Fruit fly (Drosophila melanogaster) whole organism, prepupa: ENCODE results near the gene elg1.

Source experiments
- CG10631 ChIP-seq: fragments of 200-800 bp; sonication (Bioruptor generic); optimal IDR thresholded peaks from 2 replicates; lab custom pipeline; 2016; ENCODE audit warnings: missing biosample characterization, missing genetic modification characterization
- CG11294 ChIP-seq: fragments of 200-800 bp; sonication (Bioruptor generic); IDR thresholded peaks from 2 replicates; pipeline ENCODE4 v1.3.6; 2022; ENCODE audit warnings: missing biosample characterization, missing genetic modification characterization
- CG16779 ChIP-seq: fragments of 200-800 bp; sonication (Bioruptor generic); optimal IDR thresholded peaks from 3 replicates; lab custom pipeline; 2017; ENCODE audit warnings: missing biosample characterization, mild to moderate bottlenecking, missing genetic modification characterization
- CG34406 ChIP-seq: fragments of 200-800 bp; sonication (Bioruptor generic); optimal IDR thresholded peaks from 3 replicates; lab custom pipeline; 2016; ENCODE audit warnings: missing biosample characterization, missing genetic modification characterization
- CG6276 ChIP-seq: fragments of 200-800 bp; sonication (Bioruptor generic); optimal IDR thresholded peaks from 2 replicates; lab custom pipeline; 2017; ENCODE audit warnings: missing biosample characterization, mild to moderate bottlenecking, missing genetic modification characterization
- CG6854 ChIP-seq: fragments of 200-800 bp; sonication (Bioruptor generic); optimal IDR thresholded peaks from 2 replicates; lab custom pipeline; 2017; ENCODE audit warnings: missing biosample characterization, mild to moderate bottlenecking, missing genetic modification characterization
- Eip93F ChIP-seq: fragments of 200-800 bp; sonication (Bioruptor generic); optimal IDR thresholded peaks from 2 replicates; lab custom pipeline; 2016; ENCODE audit warnings: missing biosample characterization, mild to moderate bottlenecking, missing genetic modification characterization
- Lpt ChIP-seq: fragments of 200-800 bp; sonication (Bioruptor generic); optimal IDR thresholded peaks from 3 replicates; lab custom pipeline; 2016; ENCODE audit warnings: missing biosample characterization, missing genetic modification characterization
- Sox102F ChIP-seq: fragments of 200-800 bp; sonication (Bioruptor generic); optimal IDR thresholded peaks from 2 replicates; lab custom pipeline; 2016; ENCODE audit warnings: missing biosample characterization, mild to moderate bottlenecking, missing genetic modification characterization
- cyc ChIP-seq: fragments of 200-800 bp; sonication (Bioruptor generic); optimal IDR thresholded peaks from 3 replicates; lab custom pipeline; 2016; ENCODE audit warnings: missing biosample characterization, missing genetic modification characterization
- dac ChIP-seq: fragments of 200-800 bp; sonication (Bioruptor generic); optimal IDR thresholded peaks from 2 replicates; lab custom pipeline; 2017; ENCODE audit warnings: missing biosample characterization, mild to moderate bottlenecking, missing genetic modification characterization
- esn ChIP-seq: fragments of 200-800 bp; sonication (Bioruptor generic); optimal IDR thresholded peaks from 2 replicates; lab custom pipeline; 2016; ENCODE audit warnings: missing biosample characterization, mild to moderate bottlenecking, missing genetic modification characterization, moderate library complexity
- net ChIP-seq: fragments of 200-800 bp; sonication (Bioruptor generic); optimal IDR thresholded peaks from 3 replicates; lab custom pipeline; 2016; ENCODE audit warnings: missing biosample characterization, missing genetic modification characterization
- vri ChIP-seq: fragments of 200-800 bp; sonication (Bioruptor generic); optimal IDR thresholded peaks from 3 replicates; lab custom pipeline; 2016; ENCODE audit warnings: missing biosample characterization, mild to moderate bottlenecking, missing genetic modification characterization

dm6 chr3L:16131264-16132066, at the start of gene elg1, which contains the start of gene Trs20:
- TF ChIP-seq CG16779: no peak
- peak; percentile 58 for TF ChIP-seq esn
- peak; percentile 18 for TF ChIP-seq CG10631
- TF ChIP-seq net: no peak
- no peak for TF ChIP-seq CG6276 (GFP tag; lab: Kevin White, UChicago)
- TF ChIP-seq vri (GFP tag; lab: Kevin White, UChicago): no peak
- TF ChIP-seq CG6854 (GFP tag; lab: Kevin White, UChicago): peak; percentile 31
- no peak for TF ChIP-seq Lpt (GFP tag; lab: Kevin White, UChicago)
- no peak for TF ChIP-seq dac (GFP tag; lab: Kevin White, UChicago)
- no peak for TF ChIP-seq Eip93F (GFP tag; lab: Kevin White, UChicago)
- no peak for TF ChIP-seq CG11294 (GFP tag; lab: Robert Waterston, UW)
- TF ChIP-seq CG34406 (GFP tag; lab: Kevin White, UChicago): peak; percentile 56
- TF ChIP-seq cyc (GFP tag; lab: Kevin White, UChicago): peak; percentile 11
- no peak for TF ChIP-seq Sox102F (GFP tag; lab: Kevin White, UChicago)
